Worm (Caenorhabditis elegans) whole organism, late embryonic: ENCODE data around the gene elt-6.

Experiments used
- K02D7.2 ChIP-seq: sonication (generic microtip); optimal IDR thresholded peaks from 2 replicates; lab custom pipeline; 2017; ENCODE audit warnings: mild to moderate bottlenecking, missing genetic modification characterization, missing compliant biosample characterization
- T23F11.4 ChIP-seq: fragments of 200-800 bp; sonication (Bioruptor generic); optimal IDR thresholded peaks from 2 replicates; lab custom pipeline; 2018; ENCODE audit warnings: mild to moderate bottlenecking, missing genetic modification characterization, missing compliant biosample characterization
- ceh-14 ChIP-seq: sonication (generic microtip); optimal IDR thresholded peaks from 2 replicates; lab custom pipeline; 2016; ENCODE audit warnings: missing genotype, missing genetic modification characterization, missing compliant biosample characterization
- eyg-1 ChIP-seq: sonication (generic microtip); optimal IDR thresholded peaks from 2 replicates; lab custom pipeline; 2016; ENCODE audit warnings: missing genotype, missing genetic modification characterization, missing compliant biosample characterization
- fkh-10 ChIP-seq: fragments of 150-350 bp; optimal IDR thresholded peaks from 2 replicates; lab custom pipeline; 2014; ENCODE audit warnings: missing biosample characterization, missing genetic modification reagents, missing genetic modification characterization
- hlh-30 ChIP-seq: sonication (generic microtip); optimal IDR thresholded peaks from 2 replicates; lab custom pipeline; 2017; ENCODE audit warnings: antibody characterized with exemption, missing genetic modification characterization, missing compliant biosample characterization; ENCODE audit not compliant: insufficient read depth
- mec-3 ChIP-seq: sonication (generic microtip); optimal IDR thresholded peaks from 2 replicates; lab custom pipeline; 2016; ENCODE audit warnings: borderline replicate concordance, missing genetic modification characterization, missing compliant biosample characterization
- odd-2 ChIP-seq: sonication (generic microtip); optimal IDR thresholded peaks from 2 replicates; lab custom pipeline; 2017; ENCODE audit warnings: antibody characterized with exemption, mild to moderate bottlenecking, missing genetic modification characterization, missing compliant biosample characterization
- pqm-1 ChIP-seq: sonication (generic microtip); optimal IDR thresholded peaks from 2 replicates; lab custom pipeline; 2016; ENCODE audit warnings: missing genetic modification characterization, missing compliant biosample characterization
- unc-42 ChIP-seq: sonication (generic microtip); optimal IDR thresholded peaks from 2 replicates; lab custom pipeline; 2016; ENCODE audit warnings: missing genotype, missing genetic modification characterization, missing compliant biosample characterization

Gene elt-6

DNA sequence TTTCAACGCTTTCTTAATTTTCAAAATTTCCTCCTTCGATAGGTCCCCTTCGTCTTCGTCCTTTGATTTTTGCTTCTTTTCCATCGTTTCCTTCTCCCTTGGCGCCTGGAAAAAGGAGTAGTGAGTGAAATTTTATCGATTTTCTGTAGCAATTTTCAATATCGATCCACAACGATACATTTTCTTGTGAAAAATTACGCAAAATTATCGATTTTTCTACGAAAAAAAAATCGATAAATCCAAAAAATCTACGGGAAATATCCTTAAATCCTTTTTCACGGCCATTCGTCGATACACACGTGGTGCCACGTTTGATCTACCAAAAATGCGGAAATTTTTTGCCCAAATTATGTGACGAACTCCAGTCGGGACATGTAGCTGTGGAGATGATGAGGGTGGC is 53.3 kb downstream of the elt-6 start:
- TF ChIP-seq fkh-10 (GFP tag; lab: Kevin White, UChicago), result no peak
- TF ChIP-seq unc-42 (tag; lab: Kevin White, UChicago), result no peak
- TF ChIP-seq K02D7.2, result no peak
- no peak for TF ChIP-seq odd-2 (tag; lab: Kevin White, UChicago)
- TF ChIP-seq T23F11.4 (GFP tag; lab: Kevin White, UChicago), result no peak
- TF ChIP-seq pqm-1 (tag; lab: Kevin White, UChicago), result no peak
- no peak for TF ChIP-seq eyg-1 (tag; lab: Kevin White, UChicago)
- no peak for TF ChIP-seq mec-3 (tag; lab: Kevin White, UChicago)
- no peak for TF ChIP-seq ceh-14 (tag; lab: Kevin White, UChicago)
- no peak for TF ChIP-seq hlh-30
